Worm (Caenorhabditis elegans) whole organism, L1 larva: ENCODE data around the gene F10C2.4.

ENCODE experiments used
- C04F5.9 ChIP-seq: sonication (generic microtip); optimal IDR thresholded peaks from 2 replicates; lab custom pipeline; 2016; ENCODE audit warnings: missing genetic modification characterization, missing compliant biosample characterization
- C16A3.4 ChIP-seq: fragments of 150-350 bp; optimal IDR thresholded peaks from 2 replicates; lab custom pipeline; 2014; ENCODE audit warnings: missing biosample characterization, missing genetic modification characterization
- C34B4.2 ChIP-seq: sonication (generic microtip); optimal IDR thresholded peaks from 2 replicates; lab custom pipeline; 2017; ENCODE audit warnings: mild to moderate bottlenecking, missing genetic modification characterization, missing compliant biosample characterization
- F16B12.6 ChIP-seq: fragments of 150-350 bp; optimal IDR thresholded peaks from 2 replicates; lab custom pipeline; 2014; ENCODE audit warnings: missing biosample characterization, missing genetic modification characterization
- Y116A8C.19 ChIP-seq: sonication (generic microtip); optimal IDR thresholded peaks from 2 replicates; lab custom pipeline; 2016; ENCODE audit warnings: missing compliant biosample characterization, missing genetic modification characterization, borderline replicate concordance
- aha-1 ChIP-seq: fragments of 150-350 bp; optimal IDR thresholded peaks from 2 replicates; lab custom pipeline; 2014; ENCODE audit warnings: missing biosample characterization, missing genetic modification characterization
- alr-1 ChIP-seq: fragments of 200-800 bp; sonication (Bioruptor generic); optimal IDR thresholded peaks from 2 replicates; lab custom pipeline; 2018; ENCODE audit warnings: borderline replicate concordance, mild to moderate bottlenecking, missing genetic modification characterization, missing compliant biosample characterization
- aly-2 ChIP-seq: fragments of 150-350 bp; optimal IDR thresholded peaks from 2 replicates; lab custom pipeline; 2014; ENCODE audit warnings: missing biosample characterization, missing genetic modification characterization
- blmp-1 ChIP-seq: fragments of 150-350 bp; optimal IDR thresholded peaks from 2 replicates; lab custom pipeline; 2014; ENCODE audit warnings: missing biosample characterization, missing genetic modification characterization
- ceh-90 ChIP-seq: sonication (generic microtip); optimal IDR thresholded peaks from 2 replicates; lab custom pipeline; 2016; ENCODE audit warnings: missing genetic modification characterization, missing compliant biosample characterization
- dpl-1 ChIP-seq, 3 experiments: fragments of 150-350 bp in 2 of 3; sonication (generic microtip) in 1 of 3; optimal IDR thresholded peaks; 2 replicates each; lab custom pipeline; 2014 to 2017; ENCODE audit warnings: missing biosample characterization in 3 of 3, missing genetic modification characterization in 3 of 3, missing genetic modification reagents in 3 of 3
- dsc-1 ChIP-seq: sonication (generic microtip); optimal IDR thresholded peaks from 2 replicates; lab custom pipeline; 2016; ENCODE audit warnings: mild to moderate bottlenecking, missing genetic modification characterization, missing compliant biosample characterization
- efl-1 ChIP-seq, 4 experiments: fragments of 150-350 bp; optimal IDR thresholded peaks in 3 of 4; peaks in 1 of 4; 1 replicate in 1 of 4; 2 replicates in 3 of 4; lab custom pipeline; 2014; ENCODE audit warnings: missing biosample characterization in 2 of 4, missing genetic modification characterization in 2 of 4, missing genetic modification reagents in 2 of 4
- efl-3 ChIP-seq: fragments of 200-800 bp; sonication (Bioruptor generic); optimal IDR thresholded peaks from 2 replicates; lab custom pipeline; 2018; ENCODE audit warnings: mild to moderate bottlenecking, missing genetic modification characterization, missing compliant biosample characterization
- egl-27 ChIP-seq, 2 experiments: fragments of 150-350 bp in 1 of 2; sonication (generic microtip); optimal IDR thresholded peaks; 3 replicates each; lab custom pipeline; 2017 to 2018; ENCODE audit warnings: missing biosample characterization in 2 of 2, missing genetic modification characterization in 2 of 2, missing genetic modification reagents in 2 of 2
- fkh-4 ChIP-seq: sonication (generic microtip); optimal IDR thresholded peaks from 2 replicates; lab custom pipeline; 2016; ENCODE audit warnings: missing compliant biosample characterization, missing genetic modification characterization, borderline replicate concordance
- fkh-8 ChIP-seq: sonication (generic microtip); optimal IDR thresholded peaks from 2 replicates; lab custom pipeline; 2016; ENCODE audit warnings: mild to moderate bottlenecking, missing genetic modification characterization, missing compliant biosample characterization
- hlh-17 ChIP-seq: fragments of 200-800 bp; sonication (Bioruptor generic); optimal IDR thresholded peaks from 2 replicates; lab custom pipeline; 2018; ENCODE audit warnings: missing genetic modification characterization, mild to moderate bottlenecking, missing compliant biosample characterization, moderate library complexity, borderline replicate concordance
- irx-1 ChIP-seq: sonication (generic microtip); optimal IDR thresholded peaks from 2 replicates; lab custom pipeline; 2016; ENCODE audit warnings: missing genetic modification characterization, missing compliant biosample characterization
- jun-1 ChIP-seq: fragments of 150-350 bp; optimal IDR thresholded peaks from 2 replicates; lab custom pipeline; 2014; ENCODE audit warnings: missing biosample characterization, missing genetic modification reagents, missing genetic modification characterization
- lin-14 ChIP-seq: fragments of 200-800 bp; sonication (Bioruptor generic); optimal IDR thresholded peaks from 2 replicates; lab custom pipeline; 2018; ENCODE audit warnings: mild to moderate bottlenecking, missing genetic modification characterization, moderate library complexity, missing compliant biosample characterization
- lin-15B ChIP-seq: fragments of 150-350 bp; sonication (generic microtip); optimal IDR thresholded peaks from 3 replicates; lab custom pipeline; 2014; ENCODE audit warnings: missing biosample characterization, missing genetic modification characterization
- lin-35 ChIP-seq, 2 experiments: fragments of 150-350 bp; optimal IDR thresholded peaks; 2 replicates each; lab custom pipeline; 2014; ENCODE audit warnings: missing biosample characterization in 2 of 2, missing genetic modification characterization in 2 of 2, missing genetic modification reagents in 2 of 2
- lin-39 ChIP-seq: fragments of 150-350 bp; optimal IDR thresholded peaks from 2 replicates; lab custom pipeline; 2014; ENCODE audit warnings: missing biosample characterization, missing genetic modification reagents, missing genetic modification characterization
- lsy-2 ChIP-seq, 2 experiments: fragments of 150-350 bp; optimal IDR thresholded peaks; 2 replicates each; lab custom pipeline; 2014; ENCODE audit warnings: missing biosample characterization in 2 of 2, missing genetic modification characterization in 2 of 2
- mab-9 ChIP-seq: fragments of 200-800 bp; sonication (Bioruptor generic); IDR thresholded peaks from 2 replicates; pipeline ENCODE4 v1.3.6; 2022; ENCODE audit warnings: missing genetic modification reagents, missing genetic modification characterization, missing compliant biosample characterization
- mdl-1 ChIP-seq, 2 experiments: fragments of 150-350 bp; optimal IDR thresholded peaks; 2 replicates each; lab custom pipeline; 2014 to 2017; ENCODE audit warnings: missing biosample characterization in 2 of 2, missing genetic modification characterization in 2 of 2, inconsistent platforms in 1 of 2
- mef-2 ChIP-seq: fragments of 150-350 bp; optimal IDR thresholded peaks from 2 replicates; lab custom pipeline; 2014; ENCODE audit warnings: missing biosample characterization, missing genetic modification characterization
- mep-1 ChIP-seq: fragments of 150-350 bp; optimal IDR thresholded peaks from 2 replicates; lab custom pipeline; 2014; ENCODE audit warnings: missing biosample characterization, missing genetic modification characterization
- nhr-19 ChIP-seq: fragments of 200-800 bp; sonication (Bioruptor generic); conservative IDR thresholded peaks from 2 replicates; pipeline ENCODE4 v1.3.6; 2022; ENCODE audit warnings: missing genetic modification characterization, missing compliant biosample characterization
- nhr-20 ChIP-seq: sonication (generic microtip); optimal IDR thresholded peaks from 2 replicates; lab custom pipeline; 2016; ENCODE audit warnings: mild to moderate bottlenecking, missing genetic modification characterization, missing compliant biosample characterization
- nhr-28 ChIP-seq: fragments of 150-350 bp; optimal IDR thresholded peaks from 2 replicates; lab custom pipeline; 2014; ENCODE audit warnings: missing biosample characterization, missing genetic modification characterization
- nhr-47 ChIP-seq: sonication (generic microtip); optimal IDR thresholded peaks from 2 replicates; lab custom pipeline; 2016; ENCODE audit warnings: mild to moderate bottlenecking, missing genetic modification characterization, moderate library complexity, missing compliant biosample characterization
- nhr-71 ChIP-seq: sonication (generic microtip); optimal IDR thresholded peaks from 2 replicates; lab custom pipeline; 2016; ENCODE audit warnings: mild to moderate bottlenecking, missing genetic modification characterization, moderate library complexity, missing compliant biosample characterization
- nhr-76 ChIP-seq: sonication (generic microtip); optimal IDR thresholded peaks from 2 replicates; lab custom pipeline; 2017; ENCODE audit warnings: missing biosample characterization, missing genetic modification characterization
- nhr-85 ChIP-seq: sonication (generic microtip); peaks from one replicate; lab custom pipeline; 2016; ENCODE audit warnings: missing genetic modification characterization, inconsistent platforms, missing compliant biosample characterization
- nhr-90 ChIP-seq: sonication (generic microtip); optimal IDR thresholded peaks from 2 replicates; lab custom pipeline; 2016; ENCODE audit warnings: mild to moderate bottlenecking, missing genetic modification characterization, missing compliant biosample characterization; ENCODE audit not compliant: poor library complexity
- pag-3 ChIP-seq: sonication (generic microtip); optimal IDR thresholded peaks from 2 replicates; lab custom pipeline; 2017; ENCODE audit warnings: missing genetic modification characterization, mild to moderate bottlenecking, missing compliant biosample characterization, antibody characterized with exemption, borderline replicate concordance; ENCODE audit not compliant: insufficient read depth
- pax-3 ChIP-seq: fragments of 200-800 bp; sonication (Bioruptor generic); optimal IDR thresholded peaks from 2 replicates; lab custom pipeline; 2018; ENCODE audit warnings: mild to moderate bottlenecking, missing genetic modification characterization, moderate library complexity, missing compliant biosample characterization
- pqm-1 ChIP-seq: sonication (generic microtip); optimal IDR thresholded peaks from 3 replicates; lab custom pipeline; 2017; ENCODE audit warnings: missing biosample characterization, missing genetic modification characterization
- rnt-1 ChIP-seq: sonication (generic microtip); optimal IDR thresholded peaks from 2 replicates; lab custom pipeline; 2016; ENCODE audit warnings: mild to moderate bottlenecking, missing genetic modification characterization, moderate library complexity, missing compliant biosample characterization
- snpc-4 ChIP-seq: fragments of 150-350 bp; optimal IDR thresholded peaks from 2 replicates; lab custom pipeline; 2014; ENCODE audit warnings: missing biosample characterization, missing genetic modification characterization
- snu-23 ChIP-seq: sonication (generic microtip); optimal IDR thresholded peaks from 2 replicates; lab custom pipeline; 2016; ENCODE audit warnings: missing genetic modification characterization, missing compliant biosample characterization
- sox-4 ChIP-seq: sonication (generic microtip); optimal IDR thresholded peaks from 2 replicates; lab custom pipeline; 2016; ENCODE audit warnings: missing genetic modification characterization, missing compliant biosample characterization
- sptf-1 ChIP-seq: fragments of 150-350 bp; optimal IDR thresholded peaks from 2 replicates; lab custom pipeline; 2014; ENCODE audit warnings: missing biosample characterization, missing genetic modification characterization
- tbx-2 ChIP-seq: sonication (generic microtip); optimal IDR thresholded peaks from 2 replicates; lab custom pipeline; 2016; ENCODE audit warnings: missing genetic modification characterization, missing compliant biosample characterization
- unc-86 ChIP-seq: sonication (generic microtip); optimal IDR thresholded peaks from 2 replicates; lab custom pipeline; 2016; ENCODE audit warnings: missing genetic modification characterization, missing compliant biosample characterization
- xbp-1 ChIP-seq: sonication (generic microtip); optimal IDR thresholded peaks from 2 replicates; lab custom pipeline; 2016; ENCODE audit warnings: missing genetic modification characterization, missing compliant biosample characterization
- zag-1 ChIP-seq: fragments of 150-350 bp; optimal IDR thresholded peaks from 2 replicates; lab custom pipeline; 2014; ENCODE audit warnings: missing biosample characterization, missing genetic modification characterization
- zip-4 ChIP-seq: fragments of 200-800 bp; sonication (Bioruptor generic); optimal IDR thresholded peaks from 2 replicates; lab custom pipeline; 2018; ENCODE audit warnings: mild to moderate bottlenecking, missing genetic modification characterization, moderate library complexity, missing compliant biosample characterization
- ztf-4 ChIP-seq: fragments of 150-350 bp; optimal IDR thresholded peaks from 2 replicates; lab custom pipeline; 2014; ENCODE audit warnings: missing biosample characterization, missing genetic modification characterization

Gene F10C2.4

ce11 chrV:12006495-12006894, 34.9 kb upstream of the F10C2.4 start, which contains the start of gene F57F5.3:
Gene F57F5.3 (minus strand): TSS chrV:12006595.
- no peak for TF ChIP-seq dpl-1 (GFP tag; optimal IDR thresholded peaks at IDR 0.05; lab: Kevin White, UChicago)
- TF ChIP-seq nhr-20 (tag; lab: Kevin White, UChicago) = no peak

- TF ChIP-seq ceh-90 (tag; lab: Kevin White, UChicago) (no peak), aly-2 (tag; lab: Kevin White, UChicago) (no peak), pqm-1 (tag; lab: Kevin White, UChicago) (no peak), ztf-4 (tag; lab: Kevin White, UChicago) (no peak), lin-14 (GFP tag; lab: Kevin White, UChicago) (peak; percentile 11), C16A3.4 (no peak), nhr-47 (tag; lab: Kevin White, UChicago) (no peak), nhr-90 (tag; lab: Kevin White, UChicago) (no peak), lin-35 (GFP tag; optimal IDR thresholded peaks at IDR 0.05; lab: Kevin White, UChicago) (peak in 1 of 2 experiments; percentile 2), mef-2 (tag; lab: Kevin White, UChicago) (no peak), nhr-19 (GFP tag; lab: Robert Waterston, UW) (no peak), fkh-8 (tag; lab: Kevin White, UChicago) (no peak), lsy-2 (tag; optimal IDR thresholded peaks at IDR 0.05; lab: Kevin White, UChicago) (no peak), jun-1 (tag; lab: Kevin White, UChicago) (no peak), xbp-1 (tag; lab: Kevin White, UChicago) (no peak), zag-1 (tag; lab: Kevin White, UChicago) (no peak), snpc-4 (tag; lab: Kevin White, UChicago) (no peak), sptf-1 (tag; lab: Kevin White, UChicago) (no peak), F16B12.6 (no peak), pag-3 (tag; lab: Kevin White, UChicago) (no peak), egl-27 (tag; optimal IDR thresholded peaks at IDR 0.05; lab: Kevin White, UChicago) (no peak), lin-15B (tag; lab: Kevin White, UChicago) (no peak), fkh-4 (tag; lab: Kevin White, UChicago) (no peak), dsc-1 (no peak), nhr-76 (tag; lab: Kevin White, UChicago) (no peak), mep-1 (tag; lab: Kevin White, UChicago) (no peak), nhr-20 (tag; lab: Kevin White, UChicago) (peak; percentile 14), nhr-85 (tag; lab: Kevin White, UChicago) (peak; percentile 53), efl-1 (optimal IDR thresholded peaks at IDR 0.05; lab: Kevin White, UChicago) (no peak), efl-1 (GFP tag; optimal IDR thresholded peaks at IDR 0.05 in 1 of 2; lab: Kevin White, UChicago) (peak in 1 of 2 experiments; percentile 86), tbx-2 (no peak), hlh-17 (GFP tag; lab: Kevin White, UChicago) (no peak), aha-1 (no peak), lin-39 (tag; lab: Kevin White, UChicago) (no peak), mab-9 (GFP tag; lab: Robert Waterston, UW) (no peak), blmp-1 (peak; percentile 97), pax-3 (tag; lab: Kevin White, UChicago) (no peak), sox-4 (tag; lab: Kevin White, UChicago) (no peak), Y116A8C.19 (tag; lab: Kevin White, UChicago) (no peak), rnt-1 (tag; lab: Kevin White, UChicago) (no peak), unc-86 (tag; lab: Kevin White, UChicago) (no peak), irx-1 (tag; lab: Kevin White, UChicago) (no peak), nhr-28 (tag; lab: Kevin White, UChicago) (no peak), zip-4 (GFP tag; lab: Kevin White, UChicago) (no peak), nhr-71 (peak; percentile 22), alr-1 (tag; lab: Kevin White, UChicago) (no peak), snu-23 (GFP tag; lab: Kevin White, UChicago) (peak; percentile 10), C04F5.9 (tag; lab: Kevin White, UChicago) (no peak), efl-3 (GFP tag; lab: Kevin White, UChicago) (no peak), C34B4.2 (no peak), mdl-1 (tag; optimal IDR thresholded peaks at IDR 0.05; lab: Kevin White, UChicago) (no peak)
Observed at ce11 chrV:12011686-12012085, 29.7 kb upstream of the F10C2.4 start.
